Fruit fly (Drosophila melanogaster) whole organism, embryonic: ENCODE data around the gene CG11052.

Source experiments
- Abd-B ChIP-seq: fragments of 200-800 bp; sonication (Bioruptor generic); optimal IDR thresholded peaks from 2 replicates; lab custom pipeline; 2018; ENCODE audit warnings: missing biosample characterization, mild to moderate bottlenecking, missing genetic modification characterization, moderate library complexity
- CG10321 ChIP-seq: fragments of 200-800 bp; sonication (Bioruptor generic); IDR thresholded peaks from 2 replicates; pipeline ENCODE4 v1.3.6; 2022; ENCODE audit warnings: missing biosample characterization, missing genetic modification characterization
- CG10959 ChIP-seq: fragments of 200-800 bp; sonication (Bioruptor generic); IDR thresholded peaks from 2 replicates; pipeline ENCODE4 v1.3.6; 2022; ENCODE audit warnings: missing biosample characterization, missing genetic modification characterization
- CG11456 ChIP-seq: fragments of 200-800 bp; sonication (Bioruptor generic); IDR thresholded peaks from 3 replicates; pipeline ENCODE4 v1.3.6; 2022; ENCODE audit warnings: missing biosample characterization, missing genetic modification characterization
- CG12071 ChIP-seq: fragments of 200-800 bp; sonication (Bioruptor generic); optimal IDR thresholded peaks from 3 replicates; lab custom pipeline; 2018; ENCODE audit warnings: missing biosample characterization, mild to moderate bottlenecking, missing genetic modification characterization
- CG1233 ChIP-seq: fragments of 200-800 bp; sonication (Bioruptor generic); optimal IDR thresholded peaks from 4 replicates; lab custom pipeline; 2018; ENCODE audit warnings: missing biosample characterization, mild to moderate bottlenecking, missing genetic modification characterization
- CG13123 ChIP-seq: fragments of 200-800 bp; sonication (Bioruptor generic); optimal IDR thresholded peaks from 2 replicates; lab custom pipeline; 2016; ENCODE audit warnings: missing biosample characterization, missing genetic modification characterization
- CG15514 ChIP-seq: fragments of 200-800 bp; sonication (Bioruptor generic); optimal IDR thresholded peaks from 3 replicates; lab custom pipeline; 2017; ENCODE audit warnings: missing biosample characterization, missing genetic modification characterization, mild to moderate bottlenecking, moderate library complexity, missing genetic modification reagents
- CG16815 ChIP-seq: fragments of 200-800 bp; sonication (Bioruptor generic); optimal IDR thresholded peaks from 3 replicates; lab custom pipeline; 2017; ENCODE audit warnings: missing biosample characterization, mild to moderate bottlenecking, missing genetic modification characterization
- CG17385 ChIP-seq: fragments of 200-800 bp; sonication (Bioruptor generic); optimal IDR thresholded peaks from 3 replicates; lab custom pipeline; 2018; ENCODE audit warnings: missing biosample characterization, mild to moderate bottlenecking, missing genetic modification characterization
- CG1832 ChIP-seq: fragments of 200-800 bp; sonication (Bioruptor generic); optimal IDR thresholded peaks from 2 replicates; lab custom pipeline; 2017; ENCODE audit warnings: missing biosample characterization, mild to moderate bottlenecking, missing genetic modification characterization, inconsistent platforms
- CG18764 ChIP-seq: fragments of 200-800 bp; sonication (Bioruptor generic); optimal IDR thresholded peaks from 3 replicates; lab custom pipeline; 2016; ENCODE audit warnings: missing biosample characterization, missing genetic modification characterization
- CG2202 ChIP-seq: fragments of 200-800 bp; sonication (Bioruptor generic); optimal IDR thresholded peaks from 2 replicates; lab custom pipeline; 2018; ENCODE audit warnings: missing biosample characterization, mild to moderate bottlenecking, missing genetic modification characterization
- CG2712 ChIP-seq: fragments of 200-800 bp; optimal IDR thresholded peaks from 3 replicates; lab custom pipeline; 2019; ENCODE audit warnings: missing biosample characterization, mild to moderate bottlenecking, missing genetic modification characterization, moderate library complexity
- CG30403 ChIP-seq: fragments of 200-800 bp; sonication (Bioruptor generic); optimal IDR thresholded peaks from 3 replicates; lab custom pipeline; 2016; ENCODE audit warnings: missing biosample characterization, missing genetic modification characterization
- CG30431 ChIP-seq: fragments of 200-800 bp; sonication (Bioruptor generic); optimal IDR thresholded peaks from 2 replicates; lab custom pipeline; 2017; ENCODE audit warnings: missing biosample characterization, missing genetic modification characterization
- CG4360 ChIP-seq: fragments of 200-800 bp; sonication (Bioruptor generic); IDR thresholded peaks from 2 replicates; pipeline ENCODE4 v1.3.6; 2022; ENCODE audit warnings: missing biosample characterization, missing genetic modification characterization
- CG5953 ChIP-seq: fragments of 200-800 bp; sonication (Bioruptor generic); IDR thresholded peaks from 2 replicates; pipeline ENCODE4 v1.3.6; 2022; ENCODE audit warnings: missing biosample characterization, missing genetic modification characterization
- CG8388 ChIP-seq: fragments of 200-800 bp; sonication (Bioruptor generic); optimal IDR thresholded peaks from 2 replicates; lab custom pipeline; 2019; ENCODE audit warnings: missing biosample characterization, mild to moderate bottlenecking, missing genetic modification characterization, moderate library complexity
- CG9437 ChIP-seq: fragments of 200-800 bp; sonication (Bioruptor generic); optimal IDR thresholded peaks from 2 replicates; lab custom pipeline; 2018; ENCODE audit warnings: missing biosample characterization, mild to moderate bottlenecking, missing genetic modification characterization
- CoRest ChIP-seq: fragments of 200-800 bp; sonication (Bioruptor generic); optimal IDR thresholded peaks from 3 replicates; lab custom pipeline; 2018; ENCODE audit warnings: missing biosample characterization, mild to moderate bottlenecking, missing genetic modification characterization, moderate library complexity
- D19B ChIP-seq: fragments of 200-800 bp; sonication (Bioruptor generic); optimal IDR thresholded peaks from 2 replicates; lab custom pipeline; 2017; ENCODE audit warnings: missing biosample characterization, mild to moderate bottlenecking, missing genetic modification characterization
- Dip3 ChIP-seq: fragments of 200-800 bp; sonication (Bioruptor generic); optimal IDR thresholded peaks from 3 replicates; lab custom pipeline; 2016; ENCODE audit warnings: missing biosample characterization, missing genetic modification characterization
- Dll ChIP-seq: fragments of 200-800 bp; sonication (Bioruptor generic); IDR thresholded peaks from 4 replicates; pipeline ENCODE4 v1.3.6; 2022; ENCODE audit warnings: missing biosample characterization, missing genetic modification characterization; ENCODE audit not compliant: partially characterized antibody
- Doc2 ChIP-seq: fragments of 200-800 bp; sonication (Bioruptor generic); IDR thresholded peaks from 2 replicates; pipeline ENCODE4 v1.3.6; 2022; ENCODE audit warnings: missing biosample characterization, missing genetic modification characterization
- Doc3 ChIP-seq: fragments of 200-800 bp; sonication (Bioruptor generic); IDR thresholded peaks from 3 replicates; pipeline ENCODE4 v1.3.6; 2022; ENCODE audit warnings: missing biosample characterization, missing genetic modification characterization; ENCODE audit not compliant: partially characterized antibody
- Gug ChIP-seq: fragments of 200-800 bp; sonication (Bioruptor generic); IDR thresholded peaks from 4 replicates; pipeline ENCODE4 v1.3.6; 2022; ENCODE audit warnings: missing biosample characterization, missing genetic modification characterization
- H2.0 ChIP-seq: fragments of 200-800 bp; sonication (Bioruptor generic); IDR thresholded peaks from 2 replicates; pipeline ENCODE4 v1.3.6; 2022; ENCODE audit warnings: missing biosample characterization, missing genetic modification characterization
- Hand ChIP-seq: fragments of 200-800 bp; sonication (Bioruptor generic); optimal IDR thresholded peaks from 2 replicates; lab custom pipeline; 2017; ENCODE audit warnings: mild to moderate bottlenecking, missing biosample characterization, missing genetic modification reagents, missing genetic modification characterization
- Myb ChIP-seq: fragments of 200-800 bp; sonication (Bioruptor generic); optimal IDR thresholded peaks from 2 replicates; lab custom pipeline; 2016; ENCODE audit warnings: missing biosample characterization, missing genetic modification characterization
- Oli ChIP-seq: fragments of 200-800 bp; sonication (Bioruptor generic); optimal IDR thresholded peaks from 2 replicates; lab custom pipeline; 2018; ENCODE audit warnings: missing biosample characterization, mild to moderate bottlenecking, missing genetic modification characterization, moderate library complexity
- Sox100B ChIP-seq: fragments of 200-800 bp; sonication (Bioruptor generic); optimal IDR thresholded peaks from 3 replicates; lab custom pipeline; 2018; ENCODE audit warnings: missing biosample characterization, mild to moderate bottlenecking, missing genetic modification characterization
- TFAM ChIP-seq: fragments of 200-800 bp; sonication (Bioruptor generic); optimal IDR thresholded peaks from 2 replicates; lab custom pipeline; 2017; ENCODE audit warnings: missing biosample characterization, missing genetic modification characterization, inconsistent platforms
- Trl ChIP-seq, 3 experiments: fragments of >200 bp in 2 of 3; fragments of 200-800 bp in 1 of 3; sonication (Bioruptor generic) in 1 of 3; optimal IDR thresholded peaks; 2 replicates in 1 of 3; 3 replicates in 2 of 3; lab custom pipeline; 2016 to 2017; ENCODE audit warnings: missing biosample characterization in 1 of 3, missing genetic modification characterization in 1 of 3
- ap ChIP-seq: fragments of 200-800 bp; sonication (Bioruptor generic); IDR thresholded peaks from 2 replicates; pipeline ENCODE4 v1.3.6; 2022; ENCODE audit warnings: missing biosample characterization, missing genetic modification characterization
- az2 ChIP-seq: fragments of 200-800 bp; sonication (Bioruptor generic); optimal IDR thresholded peaks from 3 replicates; lab custom pipeline; 2016; ENCODE audit warnings: missing biosample characterization, missing genetic modification characterization
- chif ChIP-seq, 2 experiments: fragments of 200-800 bp; sonication (Bioruptor generic); optimal IDR thresholded peaks; 3 replicates each; lab custom pipeline; 2016; ENCODE audit warnings: missing biosample characterization in 2 of 2, missing genetic modification characterization in 2 of 2
- crol ChIP-seq: fragments of 200-800 bp; sonication (Bioruptor generic); IDR thresholded peaks from 2 replicates; pipeline ENCODE4 v1.3.6; 2022; ENCODE audit warnings: missing biosample characterization, missing genetic modification characterization
- danr ChIP-seq: fragments of 200-800 bp; sonication (Bioruptor generic); IDR thresholded peaks from 2 replicates; pipeline ENCODE4 v1.3.6; 2022; ENCODE audit warnings: missing biosample characterization, missing genetic modification characterization
- dmrt11E ChIP-seq: fragments of 200-800 bp; sonication (Bioruptor generic); optimal IDR thresholded peaks from 3 replicates; lab custom pipeline; 2018; ENCODE audit warnings: missing biosample characterization, mild to moderate bottlenecking, missing genetic modification characterization, moderate library complexity
- eyg ChIP-seq: fragments of 200-800 bp; sonication (Bioruptor generic); optimal IDR thresholded peaks from 3 replicates; lab custom pipeline; 2016; ENCODE audit warnings: missing biosample characterization, missing genetic modification characterization
- fd64A ChIP-seq: fragments of 200-800 bp; sonication (Bioruptor generic); optimal IDR thresholded peaks from 3 replicates; lab custom pipeline; 2018; ENCODE audit warnings: missing biosample characterization, mild to moderate bottlenecking, missing genetic modification characterization
- ind ChIP-seq: fragments of 200-800 bp; sonication (Bioruptor generic); optimal IDR thresholded peaks from 3 replicates; lab custom pipeline; 2016; ENCODE audit warnings: missing biosample characterization, missing genetic modification characterization
- insv ChIP-seq, 2 experiments: fragments of 200-800 bp; sonication (Bioruptor generic); optimal IDR thresholded peaks; 3 replicates each; lab custom pipeline; 2016 to 2018; ENCODE audit warnings: missing biosample characterization in 2 of 2, missing genetic modification characterization in 2 of 2
- klu ChIP-seq: fragments of 200-800 bp; sonication (Bioruptor generic); IDR thresholded peaks from 2 replicates; pipeline ENCODE4 v1.3.6; 2022; ENCODE audit warnings: missing biosample characterization, missing genetic modification characterization
- lbe ChIP-seq: fragments of 200-800 bp; sonication (Bioruptor generic); optimal IDR thresholded peaks from 2 replicates; lab custom pipeline; 2016; ENCODE audit warnings: missing biosample characterization, mild to moderate bottlenecking, missing genetic modification characterization
- mld ChIP-seq: fragments of 200-800 bp; sonication (Bioruptor generic); IDR thresholded peaks from 3 replicates; pipeline ENCODE4 v1.3.6; 2022; ENCODE audit warnings: missing biosample characterization, missing genetic modification characterization; ENCODE audit not compliant: partially characterized antibody
- pho ChIP-seq: fragments of 200-800 bp; sonication (Bioruptor generic); optimal IDR thresholded peaks from 2 replicates; lab custom pipeline; 2016; ENCODE audit warnings: missing biosample characterization, missing genetic modification characterization
- run ChIP-seq: fragments of 200-800 bp; sonication (Bioruptor generic); optimal IDR thresholded peaks from 3 replicates; lab custom pipeline; 2018; ENCODE audit warnings: missing biosample characterization, mild to moderate bottlenecking, missing genetic modification characterization

Gene CG11052

dm6 chr3R:8027203-8027688, 18.1 kb upstream of the CG11052 start (continued):
- peak; percentile 75 to 84 for TF ChIP-seq Trl (optimal IDR thresholded peaks at IDR 0.05; lab: Kevin White, UChicago)
- peak; percentile 35 for TF ChIP-seq Trl (GFP tag; optimal IDR thresholded peaks at IDR 0.05; lab: Kevin White, UChicago)
- TF ChIP-seq CG11456 (GFP tag; lab: Robert Waterston, UW) = 0 out of 3 replicates have a peak, but pooled peaks have one; percentile 67
- TF ChIP-seq TFAM (GFP tag; lab: Kevin White, UChicago) = no peak
- TF ChIP-seq crol (GFP tag; lab: Robert Waterston, UW) = no peak
- peak; percentile 53 for TF ChIP-seq CG13123 (GFP tag; lab: Kevin White, UChicago)
- TF ChIP-seq CG10321 = peak; percentile 44; the same call in 1 of the 2 replicates
- TF ChIP-seq ap (GFP tag; lab: Robert Waterston, UW) = peak; percentile 56
- peak; percentile 85 for TF ChIP-seq CG30403 (GFP tag; lab: Kevin White, UChicago)
- TF ChIP-seq lbe (GFP tag; lab: Kevin White, UChicago) = peak; percentile 46
- TF ChIP-seq CG1233 = peak; percentile 70
- peak; percentile 47 for TF ChIP-seq pho (GFP tag; lab: Kevin White, UChicago)
- TF ChIP-seq eyg (GFP tag; lab: Kevin White, UChicago) = no peak
- 0 out of 2 replicates have a peak, but pooled peaks have one; percentile 23 for TF ChIP-seq CG4360 (GFP tag; lab: Robert Waterston, UW)
- TF ChIP-seq fd64A = no peak
- TF ChIP-seq CG12071 (GFP tag; lab: Kevin White, UChicago) = no peak
- no peak for TF ChIP-seq CG1832
- TF ChIP-seq CG17385 = peak; percentile 92
- TF ChIP-seq Doc3 = no peak
- TF ChIP-seq Dll (GFP tag; lab: Robert Waterston, UW) = peak; percentile 34; the same call in 1 of the 4 replicates
- TF ChIP-seq Hand (GFP tag; lab: Kevin White, UChicago) = peak; percentile 91
- TF ChIP-seq Dip3 = peak; percentile 3
- TF ChIP-seq Sox100B (GFP tag; lab: Kevin White, UChicago) = peak; percentile 92
- TF ChIP-seq CG2202 (tag; lab: Kevin White, UChicago) = peak; percentile 72
- TF ChIP-seq klu (GFP tag; lab: Robert Waterston, UW) = peak; percentile 15; the same call in 1 of the 2 replicates
- peak in 1 of 2 experiments; percentile 41 for TF ChIP-seq insv (GFP tag; optimal IDR thresholded peaks at IDR 0.05; lab: Kevin White, UChicago)
- peak; percentile 80 for TF ChIP-seq CG30431 (GFP tag; lab: Kevin White, UChicago)
- TF ChIP-seq Doc2 (GFP tag; lab: Robert Waterston, UW) = no peak
- no peak for TF ChIP-seq mld (GFP tag; lab: Robert Waterston, UW)
- TF ChIP-seq ind (GFP tag; lab: Kevin White, UChicago) = peak; percentile 55
- TF ChIP-seq run = peak; percentile 90
- TF ChIP-seq D19B (GFP tag; lab: Kevin White, UChicago) = peak; percentile 19
- peak; percentile 2; the same call in 1 of the 4 replicates for TF ChIP-seq Gug (GFP tag; lab: Robert Waterston, UW)
- TF ChIP-seq Abd-B (GFP tag; lab: Kevin White, UChicago) = peak; percentile 74
- TF ChIP-seq CG18764 = no peak
- TF ChIP-seq CG2712 (tag; lab: Kevin White, UChicago) = peak; percentile 90
- peak; percentile 97 for TF ChIP-seq CoRest
- TF ChIP-seq H2.0 = peak; percentile 70
- peak; percentile 94 for TF ChIP-seq CG8388 (GFP tag; lab: Kevin White, UChicago)
- peak; percentile 70 for TF ChIP-seq dmrt11E
- peak; percentile 8 for TF ChIP-seq Myb (GFP tag; lab: Kevin White, UChicago)
- TF ChIP-seq CG9437 = peak; percentile 94
- TF ChIP-seq danr (GFP tag; lab: Robert Waterston, UW) = peak; percentile 50; the same call in 1 of the 2 replicates
- peak; percentile 48 for TF ChIP-seq CG16815 (GFP tag; lab: Kevin White, UChicago)
- TF ChIP-seq CG10959 (GFP tag; lab: Robert Waterston, UW) = 0 out of 2 replicates have a peak, but pooled peaks have one; percentile 4
- peak; percentile 87 for TF ChIP-seq az2 (GFP tag; lab: Kevin White, UChicago)
- peak; percentile 45 for TF ChIP-seq CG15514
- peak in 1 of 2 experiments; percentile 35 for TF ChIP-seq chif (GFP tag; optimal IDR thresholded peaks at IDR 0.05; lab: Kevin White, UChicago)
- peak; percentile 92 for TF ChIP-seq Oli (tag; lab: Kevin White, UChicago)
- TF ChIP-seq CG5953 (GFP tag; lab: Robert Waterston, UW) = peak; percentile 67
